Worm (Caenorhabditis elegans): ENCODE measurements around the gene scl-5.

The scl-5 gene

ce11 chrIV:13059284-13059683 is 4.5 kb upstream of the scl-5 start, which contains the start of gene scl-3:
Gene scl-3, plus strand, starts transcription at chrIV:13059584.
- TF ChIP-seq ceh-16 (tag; optimal IDR thresholded peaks at IDR 0.05) (no peak), ztf-11 (tag; optimal IDR thresholded peaks at IDR 0.05) (no peak), sem-4 (tag; optimal IDR thresholded peaks at IDR 0.05) (no peak), sma-9 (GFP tag; optimal IDR thresholded peaks at IDR 0.05) (no peak), sma-9 (tag; optimal IDR thresholded peaks at IDR 0.05) (no peak)

ce11 chrIV:13066044-13066443 is 2.2 kb downstream of the scl-5 start:
- TF ChIP-seq nhr-237 (tag; optimal IDR thresholded peaks at IDR 0.05) (no peak), lin-11 (tag; optimal IDR thresholded peaks at IDR 0.05) (no peak), elt-1 (tag; optimal IDR thresholded peaks at IDR 0.05) (no peak), dmd-4 (tag; optimal IDR thresholded peaks at IDR 0.05) (no peak), snpc-4 (tag; optimal IDR thresholded peaks at IDR 0.05) (no peak), nhr-23 (tag; optimal IDR thresholded peaks at IDR 0.05) (no peak), mbf-1 (tag; optimal IDR thresholded peaks at IDR 0.05) (no peak), skn-1 (tag; optimal IDR thresholded peaks at IDR 0.05) (no peak), fos-1 (tag; optimal IDR thresholded peaks at IDR 0.05) (no peak)

- no peak for TF ChIP-seq snpc-4 (tag; optimal IDR thresholded peaks at IDR 0.05)
- no peak for TF ChIP-seq C34F6.9 (tag; optimal IDR thresholded peaks at IDR 0.05)
- TF ChIP-seq peb-1 (tag; optimal IDR thresholded peaks at IDR 0.05): no peak
- TF ChIP-seq sem-4 (tag; optimal IDR thresholded peaks at IDR 0.05): no peak
- TF ChIP-seq dmd-4 (tag; optimal IDR thresholded peaks at IDR 0.05): no peak
- TF ChIP-seq nhr-10 (tag; optimal IDR thresholded peaks at IDR 0.05): no peak
- TF ChIP-seq nhr-21 (tag; optimal IDR thresholded peaks at IDR 0.05): no peak
- TF ChIP-seq mdl-1 (tag; optimal IDR thresholded peaks at IDR 0.05): no peak
- TF ChIP-seq egl-27 (tag; optimal IDR thresholded peaks at IDR 0.05): no peak
- TF ChIP-seq zag-1 (tag; optimal IDR thresholded peaks at IDR 0.05): no peak
- TF ChIP-seq ztf-11 (tag; optimal IDR thresholded peaks at IDR 0.05): no peak
- TF ChIP-seq ztf-4 (tag; optimal IDR thresholded peaks at IDR 0.05): no peak
- no peak for TF ChIP-seq unc-55 (GFP tag; optimal IDR thresholded peaks at IDR 0.05)
These were observed 3.4 kb downstream of the scl-5 start, which contains the start of gene col-131 for ce11 chrIV:13067200-13067599. Gene col-131, minus strand, starts transcription at chrIV:13067300.

- TF ChIP-seq ztf-1 (GFP tag; conservative IDR thresholded peaks at IDR 0.05) (no peak), mbf-1 (tag; optimal IDR thresholded peaks at IDR 0.05) (no peak), nhr-25 (tag; optimal IDR thresholded peaks at IDR 0.05) (no peak), mab-5 (tag; optimal IDR thresholded peaks at IDR 0.05) (no peak), ceh-16 (tag; optimal IDR thresholded peaks at IDR 0.05) (no peak), nhr-6 (tag; optimal IDR thresholded peaks at IDR 0.05) (no peak), crh-2 (tag; optimal IDR thresholded peaks at IDR 0.05) (no peak), fos-1 (tag; optimal IDR thresholded peaks at IDR 0.05) (no peak), sem-4 (tag; optimal IDR thresholded peaks at IDR 0.05) (no peak), skn-1 (tag; optimal IDR thresholded peaks at IDR 0.05) (no peak), nhr-77 (tag; optimal IDR thresholded peaks at IDR 0.05) (no peak), ceh-82 (tag; optimal IDR thresholded peaks at IDR 0.05) (no peak), ztf-11 (tag; optimal IDR thresholded peaks at IDR 0.05) (no peak), zag-1 (tag; optimal IDR thresholded peaks at IDR 0.05) (no peak), nhr-237 (tag; optimal IDR thresholded peaks at IDR 0.05) (no peak), peb-1 (tag; optimal IDR thresholded peaks at IDR 0.05) (no peak), nhr-129 (tag; optimal IDR thresholded peaks at IDR 0.05) (no peak), F13H6.1 (tag; optimal IDR thresholded peaks at IDR 0.05) (no peak), nhr-11 (tag; optimal IDR thresholded peaks at IDR 0.05) (no peak)
These were observed 4.6 kb downstream of the scl-5 start, which contains the start of gene scl-6 for ce11 chrIV:13068451-13068850. Gene scl-6, plus strand, starts transcription at chrIV:13068751.

ce11 chrIV:13070142-13070541 is 6.3 kb downstream of the scl-5 start, which contains the start of gene scl-7:
Gene scl-7, plus strand, starts transcription at chrIV:13070442.
- no peak for TF ChIP-seq nhr-6 (tag; optimal IDR thresholded peaks at IDR 0.05)
- no peak for TF ChIP-seq ceh-16 (tag; optimal IDR thresholded peaks at IDR 0.05)
- TF ChIP-seq mbf-1 (tag; optimal IDR thresholded peaks at IDR 0.05): no peak
- TF ChIP-seq peb-1 (tag; optimal IDR thresholded peaks at IDR 0.05): no peak
- no peak for TF ChIP-seq nhr-25 (tag; optimal IDR thresholded peaks at IDR 0.05)
- TF ChIP-seq egl-27 (tag; optimal IDR thresholded peaks at IDR 0.05): no peak
- no peak for TF ChIP-seq fos-1 (tag; optimal IDR thresholded peaks at IDR 0.05)
- TF ChIP-seq R02D3.7 (tag; optimal IDR thresholded peaks at IDR 0.05): no peak
- TF ChIP-seq nhr-21 (tag; optimal IDR thresholded peaks at IDR 0.05): no peak
- TF ChIP-seq nhr-237 (tag; optimal IDR thresholded peaks at IDR 0.05): no peak
- no peak for TF ChIP-seq lsy-2 (tag; optimal IDR thresholded peaks at IDR 0.05)
